Worm (Caenorhabditis elegans) whole organism, early embryonic: ENCODE measurements around the gene ZC21.8.

Experiments
- B0310.2 ChIP-seq: sonication (generic microtip); optimal IDR thresholded peaks from 2 replicates; lab custom pipeline; 2016; ENCODE audit warnings: mild to moderate bottlenecking, missing genetic modification characterization, missing compliant biosample characterization
- F13C5.2 ChIP-seq: sonication (generic microtip); optimal IDR thresholded peaks from 2 replicates; lab custom pipeline; 2017; ENCODE audit warnings: mild to moderate bottlenecking, missing genetic modification characterization, inconsistent platforms, missing compliant biosample characterization
- aly-1 ChIP-seq: sonication (generic microtip); optimal IDR thresholded peaks from 2 replicates; lab custom pipeline; 2016; ENCODE audit warnings: missing genetic modification characterization, missing compliant biosample characterization
- ama-1 ChIP-seq: fragments of 150-350 bp; optimal IDR thresholded peaks from 2 replicates; lab custom pipeline; 2014
- flt-1 ChIP-seq: fragments of 200-800 bp; sonication (Bioruptor generic); IDR thresholded peaks from 2 replicates; pipeline ENCODE4 v1.3.6; 2022; ENCODE audit warnings: missing genetic modification characterization, missing compliant biosample characterization
- hmbx-1 ChIP-seq: sonication (generic microtip); optimal IDR thresholded peaks from 2 replicates; lab custom pipeline; 2016; ENCODE audit warnings: mild to moderate bottlenecking, missing genetic modification characterization, missing compliant biosample characterization
- hmg-4 ChIP-seq: fragments of 200-800 bp; sonication (Bioruptor generic); optimal IDR thresholded peaks from 2 replicates; lab custom pipeline; 2018; ENCODE audit warnings: mild to moderate bottlenecking, missing genetic modification characterization, missing compliant biosample characterization
- pes-1 ChIP-seq: fragments of 200-800 bp; sonication (Bioruptor generic); IDR thresholded peaks from 2 replicates; pipeline ENCODE4 v1.3.6; 2022; ENCODE audit warnings: missing genetic modification reagents, missing genetic modification characterization, missing compliant biosample characterization
- scrt-1 ChIP-seq: fragments of 200-800 bp; sonication (Bioruptor generic); IDR thresholded peaks from 2 replicates; pipeline ENCODE4 v1.3.6; 2022; ENCODE audit warnings: missing genetic modification characterization, missing compliant biosample characterization
- tbx-11 ChIP-seq: fragments of 200-800 bp; sonication (Bioruptor generic); IDR thresholded peaks from 2 replicates; pipeline ENCODE4 v1.3.6; 2022; ENCODE audit warnings: missing genetic modification characterization, missing compliant biosample characterization
- tbx-37 ChIP-seq: fragments of 200-800 bp; sonication (Bioruptor generic); conservative IDR thresholded peaks from 2 replicates; pipeline ENCODE4 v1.3.6; 2022; ENCODE audit warnings: missing genetic modification reagents, missing genetic modification characterization, missing compliant biosample characterization

DNA sequence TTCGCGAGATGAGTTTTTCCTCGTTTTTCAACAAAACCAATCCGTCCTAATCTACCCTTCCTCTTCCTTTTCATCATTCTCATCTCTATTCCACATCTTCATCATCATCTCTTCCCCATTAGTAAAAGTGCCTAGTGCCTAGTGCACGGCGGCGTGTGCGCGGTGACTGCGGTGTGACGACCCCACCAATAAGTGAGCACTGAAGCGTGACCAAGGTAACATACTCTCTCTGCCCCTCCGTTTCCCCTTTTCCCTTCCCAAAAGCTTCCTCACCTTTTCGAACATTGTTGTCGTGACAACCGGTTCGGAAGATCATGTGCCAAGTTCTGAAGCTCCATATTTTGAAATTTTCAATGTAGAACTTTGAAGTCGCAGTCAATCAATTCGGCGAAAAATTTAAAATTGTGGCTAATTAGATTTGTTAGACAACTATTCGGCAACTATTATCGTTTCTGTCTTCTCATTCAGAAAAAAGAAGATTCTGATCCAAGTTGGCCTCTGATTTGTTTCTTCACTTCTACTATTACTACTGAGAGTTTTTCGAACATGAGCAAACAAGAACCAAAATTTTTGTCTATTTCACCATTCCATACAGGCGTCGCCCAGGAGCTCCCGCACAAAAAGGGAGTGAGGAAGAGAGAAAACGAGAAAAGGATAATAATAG, 7.4 kb downstream of the ZC21.8 start:
- TF ChIP-seq tbx-11 (GFP tag; lab: Robert Waterston, UW) (no peak), ama-1 (lab: Kevin White, UChicago) (no peak), F13C5.2 (tag; lab: Kevin White, UChicago) (no peak), tbx-37 (GFP tag; lab: Robert Waterston, UW) (no peak), hmg-4 (no peak), flt-1 (GFP tag; lab: Robert Waterston, UW) (no peak), hmbx-1 (tag; lab: Kevin White, UChicago) (no peak), aly-1 (tag; lab: Kevin White, UChicago) (no peak), pes-1 (GFP tag; lab: Robert Waterston, UW) (no peak), scrt-1 (GFP tag; lab: Robert Waterston, UW) (no peak), B0310.2 (tag; lab: Kevin White, UChicago) (no peak)
